Worm (Caenorhabditis elegans) whole organism, L1 larva: ENCODE data around the gene Y75B12B.3.

Source experiments
- alr-1 ChIP-seq: fragments of 200-800 bp; sonication (Bioruptor generic); optimal IDR thresholded peaks from 2 replicates; lab custom pipeline; 2018; ENCODE audit warnings: borderline replicate concordance, mild to moderate bottlenecking, missing genetic modification characterization, missing compliant biosample characterization
- fkh-10 ChIP-seq: sonication (generic microtip); optimal IDR thresholded peaks from 2 replicates; lab custom pipeline; 2017; ENCODE audit warnings: missing biosample characterization, missing genetic modification reagents, missing genetic modification characterization
- nhr-76 ChIP-seq: sonication (generic microtip); optimal IDR thresholded peaks from 2 replicates; lab custom pipeline; 2017; ENCODE audit warnings: missing biosample characterization, missing genetic modification characterization
- unc-62 ChIP-seq: fragments of 150-350 bp; optimal IDR thresholded peaks from 2 replicates; lab custom pipeline; 2014; ENCODE audit warnings: missing biosample characterization, missing genetic modification reagents, missing genetic modification characterization

DNA sequence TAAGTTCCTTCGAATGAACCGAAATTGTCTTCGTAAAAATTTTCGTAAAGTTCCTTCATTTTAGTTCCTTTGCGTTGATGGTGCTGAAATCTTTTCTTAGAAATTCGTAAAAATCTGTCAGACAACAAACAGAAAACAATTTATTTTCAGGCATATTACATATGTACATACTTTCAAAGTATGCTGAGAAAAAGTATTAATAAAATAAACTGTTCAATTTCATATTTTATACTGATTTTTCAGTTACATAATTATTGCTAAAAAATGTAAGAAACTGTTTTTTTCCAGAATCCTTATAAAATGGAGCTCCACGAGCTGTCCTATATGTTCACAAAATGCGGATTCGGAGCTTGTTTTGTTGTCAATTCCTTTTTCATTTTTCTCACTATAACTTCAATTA is 27.4 kb downstream of the Y75B12B.3 start, which contains the start of gene str-45:
- no peak for TF ChIP-seq unc-62 (GFP tag; lab: Kevin White, UChicago)
- no peak for TF ChIP-seq fkh-10
- no peak for TF ChIP-seq nhr-76 (tag; lab: Kevin White, UChicago)
- TF ChIP-seq alr-1 (tag; lab: Kevin White, UChicago) = no peak
